Fruit fly (Drosophila melanogaster): ENCODE measurements around the gene osp.

- no peak for TF ChIP-seq bab1 (GFP tag; optimal IDR thresholded peaks at IDR 0.05)
- no peak for TF ChIP-seq CG1620 (GFP tag; optimal IDR thresholded peaks at IDR 0.05)
- TF ChIP-seq Mnt (GFP tag; optimal IDR thresholded peaks at IDR 0.05): no peak
- TF ChIP-seq CG5204 (GFP tag; optimal IDR thresholded peaks at IDR 0.05): no peak
- no peak for TF ChIP-seq Clk (GFP tag; optimal IDR thresholded peaks at IDR 0.05)
- TF ChIP-seq CG33017 (tag; optimal IDR thresholded peaks at IDR 0.05): no peak
- TF ChIP-seq ovo (GFP tag; optimal IDR thresholded peaks at IDR 0.05): no peak
- no peak for TF ChIP-seq CG11617 (GFP tag; optimal IDR thresholded peaks at IDR 0.05)
Measured at dm6 chr2L:14673601-14674006, 15.5 kb downstream of the osp start.
